Worm (Caenorhabditis elegans): ENCODE measurements around the gene F26F2.13.
A peak's percentile ranks its signal among the peaks of the same experiment; 100 is the strongest.

The F26F2.13 gene

ce11 chrV:20534072-20534471 is 30.1 kb upstream of the F26F2.13 start, which contains the start of gene famh-161:
famh-161 (minus strand) TSS chrV:20534172.
- TF ChIP-seq crh-2 (tag; optimal IDR thresholded peaks at IDR 0.05): no peak
- TF ChIP-seq nhr-23 (tag; optimal IDR thresholded peaks at IDR 0.05): no peak
- TF ChIP-seq nhr-12 (tag; optimal IDR thresholded peaks at IDR 0.05): no peak
- no peak for TF ChIP-seq ztf-4 (tag; optimal IDR thresholded peaks at IDR 0.05)
- no peak for TF ChIP-seq mab-5 (tag; optimal IDR thresholded peaks at IDR 0.05)

ce11 chrV:20536208-20536607 is 27.9 kb upstream of the F26F2.13 start, which contains the start of gene Y38H6C.15:
Y38H6C.15 (minus strand) TSS chrV:20536308.
- TF ChIP-seq F13H6.1 (tag; optimal IDR thresholded peaks at IDR 0.05) (no peak), mbf-1 (tag; optimal IDR thresholded peaks at IDR 0.05) (no peak), alr-1 (tag; optimal IDR thresholded peaks at IDR 0.05) (no peak), nhr-129 (tag; optimal IDR thresholded peaks at IDR 0.05) (no peak), dmd-4 (tag; optimal IDR thresholded peaks at IDR 0.05) (no peak), nhr-11 (tag; optimal IDR thresholded peaks at IDR 0.05) (no peak), unc-62 (GFP tag; optimal IDR thresholded peaks at IDR 0.05) (no peak), skn-1 (tag; optimal IDR thresholded peaks at IDR 0.05) (no peak), egl-27 (tag; optimal IDR thresholded peaks at IDR 0.05) (no peak), aly-2 (tag; optimal IDR thresholded peaks at IDR 0.05) (no peak), ztf-11 (tag; optimal IDR thresholded peaks at IDR 0.05) (no peak), lsy-2 (tag; optimal IDR thresholded peaks at IDR 0.05) (no peak), mab-5 (tag; optimal IDR thresholded peaks at IDR 0.05) (no peak), R02D3.7 (tag; optimal IDR thresholded peaks at IDR 0.05) (no peak), nhr-6 (tag; optimal IDR thresholded peaks at IDR 0.05) (no peak), nhr-10 (tag; optimal IDR thresholded peaks at IDR 0.05) (no peak), nhr-237 (tag; optimal IDR thresholded peaks at IDR 0.05) (no peak), zag-1 (tag; optimal IDR thresholded peaks at IDR 0.05) (no peak), fos-1 (tag; optimal IDR thresholded peaks at IDR 0.05) (no peak), ama-1 (optimal IDR thresholded peaks at IDR 0.05) (no peak)

ce11 chrV:20539055-20539454 is 25.1 kb upstream of the F26F2.13 start, which contains the start of gene Y38H6C.16:
Y38H6C.16 (minus strand) TSS chrV:20539347.
- TF ChIP-seq gmeb-1 (tag; optimal IDR thresholded peaks at IDR 0.05) (no peak), nhr-77 (tag; optimal IDR thresholded peaks at IDR 0.05) (no peak), ama-1 (optimal IDR thresholded peaks at IDR 0.05) (no peak), sma-9 (GFP tag; optimal IDR thresholded peaks at IDR 0.05) (no peak), sma-9 (tag; optimal IDR thresholded peaks at IDR 0.05) (no peak)

- TF ChIP-seq nhr-237 (tag; optimal IDR thresholded peaks at IDR 0.05) (no peak), dmd-4 (tag; optimal IDR thresholded peaks at IDR 0.05) (no peak), R02D3.7 (tag; optimal IDR thresholded peaks at IDR 0.05) (no peak), lin-11 (tag; optimal IDR thresholded peaks at IDR 0.05) (no peak), egl-27 (tag; optimal IDR thresholded peaks at IDR 0.05) (no peak), ceh-16 (tag; optimal IDR thresholded peaks at IDR 0.05) (no peak), ztf-11 (tag; optimal IDR thresholded peaks at IDR 0.05) (no peak), snpc-4 (tag; optimal IDR thresholded peaks at IDR 0.05) (no peak)
Observed at ce11 chrV:20544092-20544491, 20.1 kb upstream of the F26F2.13 start, which contains the start of gene slc-36.3. slc-36.3 (minus strand) TSS chrV:20544192.

ce11 chrV:20544610-20545009 is 19.5 kb upstream of the F26F2.13 start:
- TF ChIP-seq gmeb-1 (tag; optimal IDR thresholded peaks at IDR 0.05) (peak; percentile 19), lsy-2 (tag; optimal IDR thresholded peaks at IDR 0.05) (no peak), nhr-21 (tag; optimal IDR thresholded peaks at IDR 0.05) (no peak), ceh-82 (tag; optimal IDR thresholded peaks at IDR 0.05) (no peak), skn-1 (tag; optimal IDR thresholded peaks at IDR 0.05) (peak; percentile 79)

- TF ChIP-seq fos-1 (tag; optimal IDR thresholded peaks at IDR 0.05) (peak; percentile 10), ceh-82 (tag; optimal IDR thresholded peaks at IDR 0.05) (no peak), mbf-1 (tag; optimal IDR thresholded peaks at IDR 0.05) (no peak)
Observed at ce11 chrV:20545742-20546141, 18.4 kb upstream of the F26F2.13 start.

ce11 chrV:20547048-20547447 is 17.1 kb upstream of the F26F2.13 start, which contains the start of gene Y38H6C.18:
Y38H6C.18 (minus strand) TSS chrV:20547148.
- TF ChIP-seq lsy-2 (tag; optimal IDR thresholded peaks at IDR 0.05) (no peak), skn-1 (tag; optimal IDR thresholded peaks at IDR 0.05) (no peak), unc-55 (GFP tag; optimal IDR thresholded peaks at IDR 0.05) (no peak), sma-9 (GFP tag; optimal IDR thresholded peaks at IDR 0.05) (no peak), sma-9 (tag; optimal IDR thresholded peaks at IDR 0.05) (no peak), nhr-12 (tag; optimal IDR thresholded peaks at IDR 0.05) (no peak), ama-1 (optimal IDR thresholded peaks at IDR 0.05) (no peak), egl-27 (tag; optimal IDR thresholded peaks at IDR 0.05) (no peak), nhr-129 (tag; optimal IDR thresholded peaks at IDR 0.05) (no peak), nhr-25 (tag; optimal IDR thresholded peaks at IDR 0.05) (no peak), mab-5 (tag; optimal IDR thresholded peaks at IDR 0.05) (no peak), snpc-4 (tag; optimal IDR thresholded peaks at IDR 0.05) (no peak)

All from whole organism, L2 larva.